Worm (Caenorhabditis elegans) whole organism, L4/young adult: ENCODE data around the gene glb-13.

Source experiments
- W03F9.2 ChIP-seq: fragments of 150-350 bp; optimal IDR thresholded peaks from 2 replicates; lab custom pipeline; 2014; ENCODE audit warnings: missing biosample characterization, missing genetic modification characterization
- dao-5 ChIP-seq: sonication (generic microtip); optimal IDR thresholded peaks from 2 replicates; lab custom pipeline; 2016; ENCODE audit warnings: missing genotype, missing genetic modification characterization, moderate library complexity, missing compliant biosample characterization
- him-1 ChIP-seq: sonication (generic microtip); optimal IDR thresholded peaks from 2 replicates; lab custom pipeline; 2016; ENCODE audit warnings: missing genotype, missing genetic modification reagents, missing genetic modification characterization, missing compliant biosample characterization

- no peak for TF ChIP-seq him-1 (tag; lab: Kevin White, UChicago)
- TF ChIP-seq dao-5: no peak
- TF ChIP-seq W03F9.2 (tag; lab: Kevin White, UChicago): no peak
These were observed 36.9 kb downstream of the glb-13 start, which contains the start of gene zig-2 for ce11 chrX:12341338-12341737.
